Worm (Caenorhabditis elegans) whole organism, L4 larva: Measurements from ENCODE around the gene gta-1.

ENCODE experiments used
- F26F4.8 ChIP-seq: fragments of 200-800 bp; sonication (Bioruptor generic); conservative IDR thresholded peaks from 2 replicates; pipeline ENCODE4 v1.3.6; 2022; ENCODE audit warnings: missing genetic modification characterization, missing compliant biosample characterization
- F37D6.2 ChIP-seq: sonication (generic microtip); optimal IDR thresholded peaks from 2 replicates; lab custom pipeline; 2016; ENCODE audit warnings: mild to moderate bottlenecking, missing genetic modification characterization, missing compliant biosample characterization
- F49E8.2 ChIP-seq: sonication (generic microtip); optimal IDR thresholded peaks from 2 replicates; lab custom pipeline; 2016; ENCODE audit warnings: missing compliant biosample characterization, mild to moderate bottlenecking, missing genetic modification characterization, borderline replicate concordance
- T26A8.4 ChIP-seq: fragments of 200-800 bp; sonication (Bioruptor generic); IDR thresholded peaks from 2 replicates; pipeline ENCODE4 v1.3.6; 2022; ENCODE audit warnings: missing genetic modification characterization, missing compliant biosample characterization
- Y105C5A.15 ChIP-seq: fragments of 200-800 bp; sonication (Bioruptor generic); IDR thresholded peaks from 2 replicates; pipeline ENCODE4 v1.3.6; 2022; ENCODE audit warnings: missing genetic modification characterization, missing compliant biosample characterization
- aha-1 ChIP-seq: fragments of 150-350 bp; peaks from one replicate; lab custom pipeline; 2014; ENCODE audit warnings: missing biosample characterization, missing genetic modification characterization
- ceh-20 ChIP-seq: fragments of 200-800 bp; sonication (Bioruptor generic); IDR thresholded peaks from 2 replicates; pipeline ENCODE4 v1.3.6; 2022; ENCODE audit warnings: missing genetic modification reagents, missing genetic modification characterization, missing compliant biosample characterization
- ceh-28 ChIP-seq: fragments of 150-350 bp; optimal IDR thresholded peaks from 2 replicates; lab custom pipeline; 2014; ENCODE audit warnings: missing biosample characterization, missing genetic modification reagents, missing genetic modification characterization
- ceh-32 ChIP-seq: sonication (generic microtip); optimal IDR thresholded peaks from 2 replicates; lab custom pipeline; 2016; ENCODE audit warnings: mild to moderate bottlenecking, missing genetic modification characterization, missing compliant biosample characterization; ENCODE audit not compliant: poor library complexity
- ceh-62 ChIP-seq: sonication (generic microtip); optimal IDR thresholded peaks from 2 replicates; lab custom pipeline; 2017; ENCODE audit warnings: missing biosample characterization, missing genetic modification characterization
- ces-1 ChIP-seq: fragments of 150-350 bp; sonication (generic microtip); optimal IDR thresholded peaks from 4 replicates; lab custom pipeline; 2014; ENCODE audit warnings: missing biosample characterization, missing genetic modification reagents, missing genetic modification characterization
- ctbp-1 ChIP-seq: fragments of 200-800 bp; sonication (Bioruptor generic); IDR thresholded peaks from 2 replicates; pipeline ENCODE4 v1.3.6; 2022; ENCODE audit warnings: missing genetic modification reagents, missing genetic modification characterization, missing compliant biosample characterization
- daf-16 ChIP-seq, 3 experiments: sonication (generic microtip); optimal IDR thresholded peaks; 2 replicates each; lab custom pipeline; 2016 to 2017; ENCODE audit warnings: missing genetic modification characterization in 3 of 3, missing genetic modification reagents in 3 of 3, mild to moderate bottlenecking in 2 of 3, missing compliant biosample characterization in 2 of 3, missing biosample characterization in 1 of 3, moderate library complexity in 1 of 3
- dmd-6 ChIP-seq: fragments of 200-800 bp; sonication (Bioruptor generic); IDR thresholded peaks from 2 replicates; pipeline ENCODE4 v1.3.6; 2022; ENCODE audit warnings: missing genetic modification reagents, missing genetic modification characterization, missing compliant biosample characterization
- dmd-8 ChIP-seq: fragments of 200-800 bp; sonication (Bioruptor generic); IDR thresholded peaks from 2 replicates; pipeline ENCODE4 v1.3.6; 2022; ENCODE audit warnings: missing genetic modification characterization, missing compliant biosample characterization
- duxl-1 ChIP-seq: sonication (generic microtip); optimal IDR thresholded peaks from 2 replicates; lab custom pipeline; 2016; ENCODE audit warnings: mild to moderate bottlenecking, missing genetic modification characterization, moderate library complexity, missing compliant biosample characterization; ENCODE audit not compliant: poor library complexity
- dve-1 ChIP-seq: sonication (generic microtip); optimal IDR thresholded peaks from 2 replicates; lab custom pipeline; 2017; ENCODE audit warnings: antibody characterized with exemption, mild to moderate bottlenecking, missing genetic modification characterization, missing compliant biosample characterization; ENCODE audit not compliant: insufficient read depth
- egl-43 ChIP-seq: fragments of 200-800 bp; sonication (Bioruptor generic); IDR thresholded peaks from 2 replicates; pipeline ENCODE4 v1.3.6; 2022; ENCODE audit warnings: missing genetic modification reagents, missing genetic modification characterization, missing compliant biosample characterization
- fkh-10 ChIP-seq: fragments of 150-350 bp; optimal IDR thresholded peaks from 2 replicates; lab custom pipeline; 2014; ENCODE audit warnings: missing biosample characterization, missing genetic modification reagents, missing genetic modification characterization
- fos-1 ChIP-seq: fragments of 150-350 bp; optimal IDR thresholded peaks from 2 replicates; lab custom pipeline; 2014; ENCODE audit warnings: missing biosample characterization, missing genetic modification characterization
- hif-1 ChIP-seq, 2 experiments: sonication (generic microtip); optimal IDR thresholded peaks; 2 replicates each; lab custom pipeline; 2016 to 2017; ENCODE audit warnings: missing compliant biosample characterization in 2 of 2, missing genetic modification characterization in 2 of 2, missing genetic modification reagents in 2 of 2, missing genotype in 2 of 2, mild to moderate bottlenecking in 1 of 2
- hmg-1.1 ChIP-seq: fragments of 200-800 bp; sonication (Bioruptor generic); IDR thresholded peaks from 2 replicates; pipeline ENCODE4 v1.3.6; 2022; ENCODE audit warnings: missing genetic modification reagents, missing genetic modification characterization, missing compliant biosample characterization
- jun-1 ChIP-seq: fragments of 150-350 bp; optimal IDR thresholded peaks from 2 replicates; lab custom pipeline; 2014; ENCODE audit warnings: missing biosample characterization, missing genetic modification reagents, missing genetic modification characterization
- lin-38 ChIP-seq: fragments of 200-800 bp; sonication (Bioruptor generic); IDR thresholded peaks from 2 replicates; pipeline ENCODE4 v1.3.6; 2022; ENCODE audit warnings: missing genetic modification reagents, missing genetic modification characterization, missing compliant biosample characterization
- lsy-2 ChIP-seq, 2 experiments: fragments of 150-350 bp in 1 of 2; sonication (generic microtip) in 1 of 2; optimal IDR thresholded peaks; 2 replicates each; lab custom pipeline; 2014 to 2017; ENCODE audit warnings: missing biosample characterization in 2 of 2, missing genetic modification characterization in 2 of 2
- madf-5 ChIP-seq, 2 experiments: fragments of 200-800 bp; sonication (Bioruptor generic); IDR thresholded peaks; 2 replicates each; pipeline ENCODE4 v1.3.6; 2022; ENCODE audit warnings: missing compliant biosample characterization in 2 of 2, missing genetic modification characterization in 2 of 2
- mdt-29 ChIP-seq: fragments of 200-800 bp; sonication (Bioruptor generic); IDR thresholded peaks from 2 replicates; pipeline ENCODE4 v1.3.6; 2022; ENCODE audit warnings: missing genetic modification reagents, missing genetic modification characterization, missing compliant biosample characterization
- mxl-2 ChIP-seq: fragments of 200-800 bp; sonication (Bioruptor generic); conservative IDR thresholded peaks from 2 replicates; pipeline ENCODE4 v1.3.6; 2022; ENCODE audit warnings: missing genetic modification reagents, missing genetic modification characterization, missing compliant biosample characterization
- nhr-28 ChIP-seq: fragments of 150-350 bp; optimal IDR thresholded peaks from 2 replicates; lab custom pipeline; 2014; ENCODE audit warnings: missing biosample characterization, missing genetic modification characterization
- nhr-41 ChIP-seq: fragments of 200-800 bp; sonication (Bioruptor generic); IDR thresholded peaks from 2 replicates; pipeline ENCODE4 v1.3.6; 2022; ENCODE audit warnings: missing genetic modification reagents, missing genetic modification characterization, missing compliant biosample characterization
- nhr-6 ChIP-seq: fragments of 150-350 bp; optimal IDR thresholded peaks from 2 replicates; lab custom pipeline; 2014; ENCODE audit warnings: missing biosample characterization, missing genetic modification characterization
- set-16 ChIP-seq: fragments of 200-800 bp; sonication (Bioruptor generic); IDR thresholded peaks from 2 replicates; pipeline ENCODE4 v1.3.6; 2022; ENCODE audit warnings: missing genetic modification reagents, missing genetic modification characterization, missing compliant biosample characterization
- skn-1 ChIP-seq: fragments of 150-350 bp; optimal IDR thresholded peaks from 2 replicates; lab custom pipeline; 2014; ENCODE audit warnings: missing biosample characterization, missing genetic modification characterization
- snpc-1.2 ChIP-seq: fragments of 200-800 bp; sonication (Bioruptor generic); IDR thresholded peaks from 2 replicates; pipeline ENCODE4 v1.3.6; 2022; ENCODE audit warnings: missing genetic modification reagents, missing genetic modification characterization, missing compliant biosample characterization
- spr-3 ChIP-seq: fragments of 200-800 bp; sonication (Bioruptor generic); optimal IDR thresholded peaks from 2 replicates; lab custom pipeline; 2018; ENCODE audit warnings: mild to moderate bottlenecking, missing genetic modification characterization, missing compliant biosample characterization
- unc-130 ChIP-seq: sonication (generic microtip); optimal IDR thresholded peaks from 2 replicates; lab custom pipeline; 2016; ENCODE audit warnings: missing genetic modification reagents, missing genetic modification characterization, missing compliant biosample characterization
- unc-62 ChIP-seq, 3 experiments: fragments of 150-350 bp in 1 of 3; sonication (generic microtip); optimal IDR thresholded peaks in 2 of 3; peaks in 1 of 3; 1 replicate in 1 of 3; 2 replicates in 2 of 3; lab custom pipeline; 2014 to 2017; ENCODE audit warnings: missing biosample characterization in 3 of 3, missing genetic modification characterization in 3 of 3, missing genetic modification reagents in 3 of 3, missing genotype in 1 of 3
- zfp-2 ChIP-seq: sonication (generic microtip); optimal IDR thresholded peaks from 2 replicates; lab custom pipeline; 2016; ENCODE audit warnings: mild to moderate bottlenecking, missing genetic modification characterization, missing compliant biosample characterization
- zfp-3 ChIP-seq: fragments of 200-800 bp; sonication (Bioruptor generic); conservative IDR thresholded peaks from 2 replicates; pipeline ENCODE4 v1.3.6; 2022; ENCODE audit warnings: missing genetic modification reagents, missing genetic modification characterization, missing compliant biosample characterization
- zip-2 ChIP-seq: fragments of 150-350 bp; optimal IDR thresholded peaks from 2 replicates; lab custom pipeline; 2014; ENCODE audit warnings: missing biosample characterization, missing genetic modification characterization
- ztf-11 ChIP-seq: fragments of 150-350 bp; optimal IDR thresholded peaks from 2 replicates; lab custom pipeline; 2014; ENCODE audit warnings: missing biosample characterization, missing genetic modification characterization
- ztf-7 ChIP-seq: fragments of 150-350 bp; optimal IDR thresholded peaks from 2 replicates; lab custom pipeline; 2014; ENCODE audit warnings: missing biosample characterization, missing genetic modification characterization

The gta-1 gene

DNA sequence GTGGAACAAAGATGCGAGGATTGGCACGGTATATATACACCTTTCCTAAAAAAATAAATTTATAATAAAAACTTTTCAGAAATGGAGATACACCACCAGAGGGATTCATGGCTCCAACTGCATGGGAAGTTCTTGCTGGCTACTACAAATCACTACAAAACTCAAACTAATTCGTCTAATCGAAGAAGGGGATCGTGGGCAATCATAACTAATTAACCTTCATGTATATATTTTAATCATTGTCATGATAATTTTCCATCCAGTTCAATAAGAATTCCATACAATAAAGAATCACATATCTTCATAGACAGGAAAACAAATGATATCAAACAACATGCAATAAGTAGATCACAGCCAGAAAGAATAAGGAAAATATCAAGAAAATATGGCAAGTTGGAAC, 16.4 kb upstream of the gta-1 start:
- TF ChIP-seq lsy-2 (tag; optimal IDR thresholded peaks at IDR 0.05; lab: Kevin White, UChicago): no peak
- TF ChIP-seq hif-1 (tag; optimal IDR thresholded peaks at IDR 0.05; lab: Kevin White, UChicago): no peak
- TF ChIP-seq lin-38 (GFP tag; lab: Robert Waterston, UW): peak; percentile 28; the same call in 1 of the 2 replicates
- TF ChIP-seq F49E8.2 (tag; lab: Kevin White, UChicago): no peak
- no peak for TF ChIP-seq aha-1 (tag; lab: Kevin White, UChicago)
- TF ChIP-seq F37D6.2 (tag; lab: Kevin White, UChicago): no peak

DNA sequence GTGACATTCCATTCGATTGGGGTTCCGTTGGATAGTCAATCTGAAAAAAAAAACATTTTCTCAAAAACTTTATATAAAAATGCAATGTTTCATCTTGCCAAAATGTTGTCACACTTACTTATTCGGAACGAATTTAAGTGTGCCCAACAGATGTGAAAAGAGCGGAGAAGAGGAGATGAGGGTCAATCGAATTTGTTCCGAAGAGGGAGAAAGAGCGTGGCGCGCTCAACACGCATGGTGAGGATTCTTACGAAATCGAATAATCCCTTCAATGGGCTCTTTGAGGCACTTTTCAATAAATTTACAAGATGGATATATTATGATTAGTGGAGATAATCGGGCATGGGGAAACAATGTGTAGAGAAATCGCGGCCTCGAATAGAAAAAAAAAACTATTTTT, 9.7 kb upstream of the gta-1 start:
- TF ChIP-seq ctbp-1 (GFP tag; lab: Robert Waterston, UW) (no peak), spr-3 (GFP tag; lab: Kevin White, UChicago) (no peak), hmg-1.1 (GFP tag; lab: Robert Waterston, UW) (no peak), set-16 (no peak), ceh-32 (no peak), zfp-2 (tag; lab: Kevin White, UChicago) (no peak), ces-1 (peak; percentile 92), fkh-10 (GFP tag; lab: Kevin White, UChicago) (peak; percentile 79), T26A8.4 (GFP tag; lab: Robert Waterston, UW) (no peak), nhr-6 (no peak), dve-1 (tag; lab: Kevin White, UChicago) (no peak), madf-5 (GFP tag; IDR thresholded peaks at IDR 0.05; lab: Robert Waterston, UW) (no peak), hif-1 (tag; optimal IDR thresholded peaks at IDR 0.05; lab: Kevin White, UChicago) (no peak), nhr-41 (no peak), lsy-2 (tag; optimal IDR thresholded peaks at IDR 0.05; lab: Kevin White, UChicago) (no peak), aha-1 (tag; lab: Kevin White, UChicago) (peak; percentile 20)

DNA sequence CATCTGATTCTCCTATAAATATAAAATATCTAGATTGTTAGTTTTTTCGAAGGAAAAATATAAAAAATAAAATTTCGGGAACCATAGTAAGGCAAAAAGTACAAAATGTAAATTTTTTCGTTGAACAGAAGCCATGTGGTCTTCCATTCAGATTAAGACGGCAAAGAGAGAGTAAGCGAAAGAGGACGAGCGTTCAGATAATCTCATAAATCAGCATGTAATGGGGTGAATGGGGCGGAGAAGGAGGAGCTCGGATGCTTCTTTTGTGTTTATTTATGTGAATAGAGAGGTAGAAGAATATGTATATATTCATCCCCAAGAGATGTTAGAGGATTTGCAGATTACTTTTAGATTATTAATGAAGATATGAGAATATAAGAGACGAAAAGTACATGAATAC, 6.1 kb upstream of the gta-1 start, which contains the start of gene pxf-1:
pxf-1 (minus strand) TSS at position 14 of the 400 bp plus-strand sequence.
- TF ChIP-seq F49E8.2 (tag; lab: Kevin White, UChicago) (no peak), mxl-2 (GFP tag; lab: Robert Waterston, UW) (no peak), jun-1 (tag; lab: Kevin White, UChicago) (no peak), F37D6.2 (tag; lab: Kevin White, UChicago) (no peak)

DNA sequence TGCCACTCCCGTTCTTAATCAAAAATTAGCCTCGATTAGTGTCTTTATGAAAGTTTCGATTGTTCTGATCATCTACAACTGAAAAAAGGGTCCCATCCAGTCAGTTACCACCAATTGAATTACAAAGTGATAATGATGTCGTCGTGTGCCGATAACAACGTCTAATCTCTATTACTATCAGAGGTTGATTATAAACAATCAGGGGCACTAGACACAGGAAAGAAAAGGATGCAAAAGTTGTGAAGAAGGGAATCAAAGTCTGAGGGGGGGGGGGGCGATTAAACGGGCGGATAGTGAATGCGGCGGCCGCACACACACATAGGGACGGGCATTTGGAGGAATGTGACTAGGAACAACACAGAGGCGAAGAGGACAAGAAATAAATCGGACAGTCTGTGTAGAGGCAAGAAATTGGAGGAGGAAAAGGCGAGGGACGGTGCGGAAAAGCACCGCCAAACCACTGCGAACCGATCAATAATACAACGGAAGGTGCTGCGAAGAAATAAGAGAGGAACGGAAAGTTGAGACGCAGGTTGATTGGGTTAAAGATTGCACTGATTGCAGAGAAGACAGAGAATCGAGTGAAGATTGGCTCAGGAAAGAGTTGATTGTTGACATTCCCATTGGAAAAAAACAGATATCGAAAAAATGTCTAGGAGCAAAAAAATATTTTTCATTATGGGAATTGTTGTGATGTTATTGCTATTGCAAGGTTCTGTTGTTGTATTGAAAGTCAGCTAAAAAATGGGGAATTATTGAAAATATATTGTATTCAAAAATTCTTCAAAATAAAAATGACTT, 5.3 kb upstream of the gta-1 start:
- TF ChIP-seq dmd-6 (GFP tag; lab: Robert Waterston, UW): no peak
- TF ChIP-seq ztf-11 (tag; lab: Kevin White, UChicago): no peak
- no peak for TF ChIP-seq fos-1 (tag; lab: Kevin White, UChicago)
- no peak for TF ChIP-seq ztf-7 (tag; lab: Kevin White, UChicago)
- TF ChIP-seq dmd-8 (GFP tag; lab: Robert Waterston, UW): no peak
- TF ChIP-seq zip-2: no peak
- no peak for TF ChIP-seq nhr-28 (tag; lab: Kevin White, UChicago)
- TF ChIP-seq snpc-1.2 (GFP tag; lab: Robert Waterston, UW): no peak
- TF ChIP-seq aha-1 (tag; lab: Kevin White, UChicago): peak; percentile 89
- peak; percentile 16; the same call in 1 of the 2 replicates for TF ChIP-seq egl-43
- TF ChIP-seq set-16: peak; percentile 24; the same call in 1 of the 2 replicates
- TF ChIP-seq mxl-2 (GFP tag; lab: Robert Waterston, UW): 0 out of 2 replicates have a peak, but pooled peaks have one; percentile 31
- TF ChIP-seq F26F4.8 (GFP tag; lab: Robert Waterston, UW): no peak
- peak in 1 of 2 experiments; percentile 93 for TF ChIP-seq unc-62 (GFP tag; optimal IDR thresholded peaks at IDR 0.05 in 1 of 2; lab: Kevin White, UChicago)
- TF ChIP-seq unc-62 (tag; optimal IDR thresholded peaks at IDR 0.05; lab: Kevin White, UChicago): no peak
- TF ChIP-seq Y105C5A.15: no peak
- TF ChIP-seq daf-16 (GFP tag; optimal IDR thresholded peaks at IDR 0.05; lab: Kevin White, UChicago): peak in 1 of 2 experiments; percentile 92
- TF ChIP-seq daf-16 (tag; optimal IDR thresholded peaks at IDR 0.05; lab: Kevin White, UChicago): peak; percentile 40
- peak; percentile 36 for TF ChIP-seq dve-1 (tag; lab: Kevin White, UChicago)
- no peak for TF ChIP-seq ceh-28 (tag; lab: Kevin White, UChicago)
- TF ChIP-seq skn-1: no peak
- TF ChIP-seq zfp-3 (GFP tag; lab: Robert Waterston, UW): no peak
- no peak for TF ChIP-seq unc-130
- TF ChIP-seq ceh-62 (tag; lab: Kevin White, UChicago): no peak
- no peak for TF ChIP-seq ceh-20 (GFP tag; lab: Robert Waterston, UW)
- TF ChIP-seq duxl-1 (tag; lab: Kevin White, UChicago): no peak
- no peak for TF ChIP-seq mdt-29 (GFP tag; lab: Robert Waterston, UW)
